Fruit fly (Drosophila melanogaster) whole organism, embryonic: ENCODE results near the gene bi.

Experiments
- Aef1 ChIP-seq: fragments of 200-800 bp; sonication (Bioruptor generic); IDR thresholded peaks from 3 replicates; pipeline ENCODE4 v1.3.6; 2022; ENCODE audit warnings: missing biosample characterization, missing genetic modification characterization
- CG11085 ChIP-seq: fragments of 200-800 bp; sonication (Bioruptor generic); IDR thresholded peaks from 2 replicates; pipeline ENCODE4 v1.3.6; 2022; ENCODE audit warnings: missing biosample characterization, missing genetic modification characterization
- CG12104 ChIP-seq: fragments of 200-800 bp; sonication (Bioruptor generic); optimal IDR thresholded peaks from 3 replicates; lab custom pipeline; 2016; ENCODE audit warnings: missing biosample characterization, missing genetic modification characterization
- CG13894 ChIP-seq: fragments of 200-800 bp; sonication (Bioruptor generic); optimal IDR thresholded peaks from 3 replicates; lab custom pipeline; 2018; ENCODE audit warnings: missing biosample characterization, mild to moderate bottlenecking, missing genetic modification characterization, moderate library complexity
- CG15269 ChIP-seq: fragments of 200-800 bp; sonication (Bioruptor generic); optimal IDR thresholded peaks from 2 replicates; lab custom pipeline; 2018; ENCODE audit warnings: missing biosample characterization, mild to moderate bottlenecking, missing genetic modification characterization, moderate library complexity
- CG15601 ChIP-seq: fragments of 200-800 bp; sonication (Bioruptor generic); optimal IDR thresholded peaks from 3 replicates; lab custom pipeline; 2019; ENCODE audit warnings: missing biosample characterization, mild to moderate bottlenecking, missing genetic modification characterization, moderate library complexity
- CG16813 ChIP-seq: fragments of 200-800 bp; sonication (Bioruptor generic); IDR thresholded peaks from 3 replicates; pipeline ENCODE4 v1.3.6; 2022; ENCODE audit warnings: missing biosample characterization, missing genetic modification characterization; ENCODE audit not compliant: partially characterized antibody
- CG17385 ChIP-seq: fragments of 200-800 bp; sonication (Bioruptor generic); optimal IDR thresholded peaks from 3 replicates; lab custom pipeline; 2018; ENCODE audit warnings: missing biosample characterization, mild to moderate bottlenecking, missing genetic modification characterization
- CG17829 ChIP-seq: fragments of 200-800 bp; optimal IDR thresholded peaks from 2 replicates; lab custom pipeline; 2019; ENCODE audit warnings: missing biosample characterization, mild to moderate bottlenecking, missing genetic modification characterization, moderate library complexity
- CG2889 ChIP-seq: fragments of 200-800 bp; sonication (Bioruptor generic); IDR thresholded peaks from 3 replicates; pipeline ENCODE4 v1.3.6; 2022; ENCODE audit warnings: missing biosample characterization, missing genetic modification characterization
- CG32767 ChIP-seq: fragments of 200-800 bp; sonication (Bioruptor generic); IDR thresholded peaks from 2 replicates; pipeline ENCODE4 v1.3.6; 2022; ENCODE audit warnings: missing biosample characterization, missing genetic modification characterization
- CG32772 ChIP-seq: fragments of 200-800 bp; sonication (Bioruptor generic); IDR thresholded peaks from 2 replicates; pipeline ENCODE4 v1.3.6; 2022; ENCODE audit warnings: missing biosample characterization, missing genetic modification characterization
- CG4360 ChIP-seq: fragments of 200-800 bp; sonication (Bioruptor generic); IDR thresholded peaks from 2 replicates; pipeline ENCODE4 v1.3.6; 2022; ENCODE audit warnings: missing biosample characterization, missing genetic modification characterization
- CG4404 ChIP-seq: fragments of 200-800 bp; sonication (Bioruptor generic); IDR thresholded peaks from 2 replicates; pipeline ENCODE4 v1.3.6; 2022; ENCODE audit warnings: missing biosample characterization, missing genetic modification characterization
- CG6813 ChIP-seq: fragments of 200-800 bp; sonication (Bioruptor generic); optimal IDR thresholded peaks from 2 replicates; lab custom pipeline; 2017; ENCODE audit warnings: missing biosample characterization, missing genetic modification characterization, mild to moderate bottlenecking, moderate library complexity, missing genetic modification reagents
- CG7786 ChIP-seq: fragments of 200-800 bp; sonication (Bioruptor generic); optimal IDR thresholded peaks from 2 replicates; lab custom pipeline; 2016; ENCODE audit warnings: missing biosample characterization, missing genetic modification characterization
- CG8478 ChIP-seq: fragments of >200 bp; optimal IDR thresholded peaks from 2 replicates; lab custom pipeline; 2018
- CG8765 ChIP-seq: fragments of 200-800 bp; sonication (Bioruptor generic); IDR thresholded peaks from 2 replicates; pipeline ENCODE4 v1.3.6; 2022; ENCODE audit warnings: missing biosample characterization, missing genetic modification characterization
- Camta ChIP-seq: fragments of 200-800 bp; sonication (Bioruptor generic); optimal IDR thresholded peaks from 2 replicates; lab custom pipeline; 2016; ENCODE audit warnings: missing biosample characterization, missing genetic modification characterization
- GATAe ChIP-seq: fragments of 200-800 bp; sonication (Bioruptor generic); conservative IDR thresholded peaks from 2 replicates; pipeline ENCODE4 v1.3.6; 2022; ENCODE audit warnings: missing biosample characterization, missing genetic modification characterization
- HLH4C ChIP-seq: fragments of 200-800 bp; sonication (Bioruptor generic); IDR thresholded peaks from 3 replicates; pipeline ENCODE4 v1.3.6; 2022; ENCODE audit warnings: missing biosample characterization, missing genetic modification characterization; ENCODE audit not compliant: partially characterized antibody
- Jarid2 ChIP-seq: fragments of 200-800 bp; sonication (Bioruptor generic); optimal IDR thresholded peaks from 3 replicates; lab custom pipeline; 2017; ENCODE audit warnings: mild to moderate bottlenecking, missing biosample characterization, missing genetic modification reagents, missing genetic modification characterization
- Lpt ChIP-seq: fragments of >200 bp; optimal IDR thresholded peaks from 2 replicates; lab custom pipeline; 2018; ENCODE audit warnings: missing biosample characterization, missing genetic modification characterization
- MBD-R2 ChIP-seq: fragments of 200-800 bp; sonication (Bioruptor generic); IDR thresholded peaks from 2 replicates; pipeline ENCODE4 v1.3.6; 2022; ENCODE audit warnings: missing biosample characterization, missing genetic modification characterization
- Opbp ChIP-seq: fragments of 200-800 bp; sonication (Bioruptor generic); IDR thresholded peaks from 3 replicates; pipeline ENCODE4 v1.3.6; 2022; ENCODE audit warnings: missing biosample characterization, missing genetic modification characterization; ENCODE audit not compliant: partially characterized antibody
- Ssrp ChIP-seq: fragments of 200-800 bp; sonication (Bioruptor generic); optimal IDR thresholded peaks from 2 replicates; lab custom pipeline; 2018; ENCODE audit warnings: missing biosample characterization, mild to moderate bottlenecking, missing genetic modification characterization, moderate library complexity
- Trl ChIP-seq, 3 experiments: fragments of >200 bp in 2 of 3; fragments of 200-800 bp in 1 of 3; sonication (Bioruptor generic) in 1 of 3; optimal IDR thresholded peaks; 2 replicates in 1 of 3; 3 replicates in 2 of 3; lab custom pipeline; 2016 to 2017; ENCODE audit warnings: missing biosample characterization in 1 of 3, missing genetic modification characterization in 1 of 3
- Vsx1 ChIP-seq: fragments of 200-800 bp; sonication (Bioruptor generic); optimal IDR thresholded peaks from 2 replicates; lab custom pipeline; 2017; ENCODE audit warnings: missing biosample characterization, mild to moderate bottlenecking, missing genetic modification characterization, missing genetic modification reagents
- amos ChIP-seq: fragments of 200-800 bp; sonication (Bioruptor generic); IDR thresholded peaks from 2 replicates; pipeline ENCODE4 v1.3.6; 2022; ENCODE audit warnings: missing biosample characterization, missing genetic modification characterization; ENCODE audit not compliant: partially characterized antibody
- chinmo ChIP-seq: fragments of 200-800 bp; sonication (Bioruptor generic); IDR thresholded peaks from 4 replicates; pipeline ENCODE4 v1.3.6; 2022; ENCODE audit warnings: missing biosample characterization, missing genetic modification characterization; ENCODE audit not compliant: partially characterized antibody
- disco-r ChIP-seq: fragments of 200-800 bp; sonication (Bioruptor generic); optimal IDR thresholded peaks from 2 replicates; lab custom pipeline; 2016; ENCODE audit warnings: missing biosample characterization, missing genetic modification characterization
- esg ChIP-seq: fragments of 200-800 bp; sonication (Bioruptor generic); conservative IDR thresholded peaks from 2 replicates; pipeline ENCODE4 v1.3.6; 2022; ENCODE audit warnings: missing biosample characterization, missing genetic modification characterization
- fd3F ChIP-seq: fragments of 200-800 bp; sonication (Bioruptor generic); optimal IDR thresholded peaks from 2 replicates; lab custom pipeline; 2018; ENCODE audit warnings: missing biosample characterization, mild to moderate bottlenecking, missing genetic modification characterization, moderate library complexity
- fd64A ChIP-seq: fragments of 200-800 bp; sonication (Bioruptor generic); optimal IDR thresholded peaks from 3 replicates; lab custom pipeline; 2018; ENCODE audit warnings: missing biosample characterization, mild to moderate bottlenecking, missing genetic modification characterization
- gro ChIP-seq: fragments of 200-800 bp; sonication (Bioruptor generic); optimal IDR thresholded peaks from 2 replicates; lab custom pipeline; 2016; ENCODE audit warnings: missing biosample characterization, missing genetic modification characterization
- gsb-n ChIP-seq: fragments of 200-800 bp; sonication (Bioruptor generic); optimal IDR thresholded peaks from 3 replicates; lab custom pipeline; 2018; ENCODE audit warnings: missing biosample characterization, mild to moderate bottlenecking, missing genetic modification characterization
- klu ChIP-seq: fragments of 200-800 bp; sonication (Bioruptor generic); IDR thresholded peaks from 2 replicates; pipeline ENCODE4 v1.3.6; 2022; ENCODE audit warnings: missing biosample characterization, missing genetic modification characterization
- nerfin-1 ChIP-seq: fragments of 200-800 bp; sonication (Bioruptor generic); optimal IDR thresholded peaks from 3 replicates; lab custom pipeline; 2019; ENCODE audit warnings: missing biosample characterization, mild to moderate bottlenecking, missing genetic modification characterization, moderate library complexity
- nmo ChIP-seq: fragments of 200-800 bp; sonication (Bioruptor generic); optimal IDR thresholded peaks from 2 replicates; lab custom pipeline; 2018; ENCODE audit warnings: missing biosample characterization, mild to moderate bottlenecking, missing genetic modification characterization, moderate library complexity
- oc ChIP-seq: fragments of 200-800 bp; sonication (Bioruptor generic); optimal IDR thresholded peaks from 2 replicates; lab custom pipeline; 2018; ENCODE audit warnings: missing biosample characterization, mild to moderate bottlenecking, missing genetic modification characterization, moderate library complexity
- sd ChIP-seq: fragments of 200-800 bp; sonication (Bioruptor generic); optimal IDR thresholded peaks from 3 replicates; lab custom pipeline; 2018; ENCODE audit warnings: missing biosample characterization, mild to moderate bottlenecking, missing genetic modification characterization, moderate library complexity
- sens ChIP-seq: fragments of 200-800 bp; sonication (Bioruptor generic); peaks from one replicate; lab custom pipeline; 2016; ENCODE audit warnings: missing biosample characterization, missing genetic modification characterization
- seq ChIP-seq: fragments of 200-800 bp; sonication (Bioruptor generic); IDR thresholded peaks from 2 replicates; pipeline ENCODE4 v1.3.6; 2022; ENCODE audit warnings: missing biosample characterization, missing genetic modification characterization
- sisA ChIP-seq: fragments of 200-800 bp; sonication (Bioruptor generic); IDR thresholded peaks from 2 replicates; pipeline ENCODE4 v1.3.6; 2022; ENCODE audit warnings: missing biosample characterization, missing genetic modification characterization
- sqz ChIP-seq: fragments of 200-800 bp; sonication (Bioruptor generic); optimal IDR thresholded peaks from 3 replicates; lab custom pipeline; 2018; ENCODE audit warnings: missing biosample characterization, mild to moderate bottlenecking, missing genetic modification characterization
- sr ChIP-seq: fragments of 200-800 bp; sonication (Bioruptor generic); IDR thresholded peaks from 3 replicates; pipeline ENCODE4 v1.3.6; 2022; ENCODE audit warnings: missing biosample characterization, missing genetic modification characterization
- stc ChIP-seq: fragments of 200-800 bp; sonication (Bioruptor generic); IDR thresholded peaks from 2 replicates; pipeline ENCODE4 v1.3.6; 2022; ENCODE audit warnings: missing biosample characterization, missing genetic modification characterization
- vvl ChIP-seq: fragments of 200-800 bp; sonication (Bioruptor generic); IDR thresholded peaks from 2 replicates; pipeline ENCODE4 v1.3.6; 2022; ENCODE audit warnings: missing biosample characterization, missing genetic modification characterization
- zfh2 ChIP-seq: fragments of 200-800 bp; sonication (Bioruptor generic); optimal IDR thresholded peaks from 2 replicates; lab custom pipeline; 2016; ENCODE audit warnings: missing biosample characterization, missing genetic modification characterization

bi gene

DNA sequence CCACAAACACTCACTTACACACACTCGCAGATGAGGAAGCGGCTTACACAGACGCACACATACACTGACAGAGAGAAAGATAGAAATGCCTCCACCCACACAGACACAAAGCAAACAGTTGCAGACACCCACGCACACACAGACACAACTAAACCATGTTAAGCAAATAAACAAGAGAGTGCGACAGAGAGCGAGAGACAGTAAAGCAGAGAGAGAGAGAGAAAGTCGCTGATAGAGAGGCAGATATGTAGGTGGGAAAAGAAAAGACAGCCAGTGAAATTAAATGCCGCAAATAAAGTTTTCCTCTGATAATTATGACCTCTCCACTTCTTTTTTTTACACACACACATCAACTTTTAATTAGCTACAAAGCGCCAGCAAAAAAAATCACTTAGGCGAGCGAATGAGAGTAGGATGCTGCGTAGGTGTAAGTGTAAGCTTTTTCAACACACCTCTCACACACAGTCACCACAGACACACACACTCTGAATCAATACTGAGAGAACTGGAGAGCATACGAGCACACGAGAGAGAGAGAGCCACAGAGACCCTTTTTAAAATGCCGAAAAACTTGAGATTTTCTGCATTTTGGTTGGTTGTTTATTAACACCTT lies 11.3 kb downstream of the bi start (continued):
- TF ChIP-seq stc (GFP tag; lab: Robert Waterston, UW) (no peak), Ssrp (tag; lab: Kevin White, UChicago) (no peak), zfh2 (GFP tag; lab: Kevin White, UChicago) (no peak), Opbp (GFP tag; lab: Robert Waterston, UW) (no peak), Trl (optimal IDR thresholded peaks at IDR 0.05; lab: Kevin White, UChicago) (peak; percentile 62 to 75), Trl (GFP tag; optimal IDR thresholded peaks at IDR 0.05; lab: Kevin White, UChicago) (no peak), CG15269 (no peak), sqz (GFP tag; lab: Kevin White, UChicago) (peak; percentile 21), CG15601 (tag; lab: Kevin White, UChicago) (no peak), fd64A (GFP tag; lab: Kevin White, UChicago) (no peak), disco-r (GFP tag; lab: Kevin White, UChicago) (no peak), amos (GFP tag; lab: Robert Waterston, UW) (no peak), CG32767 (GFP tag; lab: Robert Waterston, UW) (no peak), Lpt (GFP tag; lab: Kevin White, UChicago) (no peak), Aef1 (GFP tag; lab: Robert Waterston, UW) (no peak), sisA (no peak), Camta (GFP tag; lab: Kevin White, UChicago) (no peak), CG13894 (tag; lab: Kevin White, UChicago) (no peak), sr (GFP tag; lab: Robert Waterston, UW) (peak; percentile 85), CG6813 (no peak), nerfin-1 (tag; lab: Kevin White, UChicago) (no peak), seq (no peak), CG16813 (GFP tag; lab: Robert Waterston, UW) (no peak), klu (GFP tag; lab: Robert Waterston, UW) (no peak)

DNA sequence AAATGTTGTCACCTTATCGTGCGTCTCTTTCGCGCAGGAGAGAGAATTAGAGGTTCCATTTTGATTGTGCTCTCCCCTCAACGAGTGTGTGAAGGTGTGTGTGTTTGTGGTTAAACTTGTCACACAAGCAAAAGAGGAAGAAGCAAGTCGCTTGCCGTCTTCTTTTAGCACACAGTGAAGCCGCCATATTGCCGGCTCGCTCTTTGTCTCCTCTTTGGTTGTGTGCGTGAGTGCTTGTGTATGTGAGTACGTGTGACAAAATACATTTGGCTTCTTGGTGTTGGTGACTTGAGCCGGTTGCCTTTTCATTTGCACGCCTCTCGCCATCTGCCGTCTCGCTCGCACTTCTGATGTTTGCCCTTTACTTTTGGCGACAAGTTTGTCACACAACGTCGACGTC lies 12.4 kb downstream of the bi start:
- peak; percentile 79 for TF ChIP-seq CG17385 (GFP tag; lab: Kevin White, UChicago)
- TF ChIP-seq CG8765 (GFP tag; lab: Robert Waterston, UW), result peak; percentile 51; the same call in 1 of the 2 replicates
- peak; percentile 34 for TF ChIP-seq sqz (GFP tag; lab: Kevin White, UChicago)
- no peak for TF ChIP-seq chinmo (GFP tag; lab: Robert Waterston, UW)
- peak; percentile 36 for TF ChIP-seq CG17829 (tag; lab: Kevin White, UChicago)
- no peak for TF ChIP-seq CG12104 (GFP tag; lab: Kevin White, UChicago)
- no peak for TF ChIP-seq CG4404 (GFP tag; lab: Robert Waterston, UW)
- no peak for TF ChIP-seq fd3F (GFP tag; lab: Kevin White, UChicago)
- peak; percentile 41; the same call in 1 of the 2 replicates for TF ChIP-seq CG4360 (GFP tag; lab: Robert Waterston, UW)
- TF ChIP-seq esg (GFP tag; lab: Robert Waterston, UW), result no peak
- TF ChIP-seq nmo (GFP tag; lab: Kevin White, UChicago), result peak; percentile 53
- peak; percentile 49 for TF ChIP-seq disco-r (GFP tag; lab: Kevin White, UChicago)
- no peak for TF ChIP-seq gro
- TF ChIP-seq CG7786 (GFP tag; lab: Kevin White, UChicago), result no peak
- peak; percentile 18 for TF ChIP-seq sd
- no peak for TF ChIP-seq CG32772
- no peak for TF ChIP-seq CG16813 (GFP tag; lab: Robert Waterston, UW)
- no peak for TF ChIP-seq GATAe (GFP tag; lab: Robert Waterston, UW)
- peak; percentile 64 for TF ChIP-seq Jarid2 (GFP tag; lab: Kevin White, UChicago)
- peak; percentile 57 for TF ChIP-seq gsb-n
- peak; percentile 67 for TF ChIP-seq oc (tag; lab: Kevin White, UChicago)
- TF ChIP-seq CG2889 (GFP tag; lab: Robert Waterston, UW), result no peak
- peak; percentile 58 for TF ChIP-seq sens (GFP tag; lab: Kevin White, UChicago)
- TF ChIP-seq MBD-R2 (GFP tag; lab: Robert Waterston, UW), result no peak
- TF ChIP-seq CG11085 (GFP tag; lab: Robert Waterston, UW), result no peak
- TF ChIP-seq Vsx1 (GFP tag; lab: Kevin White, UChicago), result no peak
- peak; percentile 100 for TF ChIP-seq CG8478 (lab: Kevin White, UChicago)
- TF ChIP-seq HLH4C (GFP tag; lab: Robert Waterston, UW), result peak; percentile 20; the same call in 1 of the 3 replicates
- TF ChIP-seq vvl (GFP tag; lab: Robert Waterston, UW), result peak; percentile 38; the same call in 1 of the 2 replicates
